Fruit fly (Drosophila melanogaster): ENCODE measurements around the gene CG5157.

DNA sequence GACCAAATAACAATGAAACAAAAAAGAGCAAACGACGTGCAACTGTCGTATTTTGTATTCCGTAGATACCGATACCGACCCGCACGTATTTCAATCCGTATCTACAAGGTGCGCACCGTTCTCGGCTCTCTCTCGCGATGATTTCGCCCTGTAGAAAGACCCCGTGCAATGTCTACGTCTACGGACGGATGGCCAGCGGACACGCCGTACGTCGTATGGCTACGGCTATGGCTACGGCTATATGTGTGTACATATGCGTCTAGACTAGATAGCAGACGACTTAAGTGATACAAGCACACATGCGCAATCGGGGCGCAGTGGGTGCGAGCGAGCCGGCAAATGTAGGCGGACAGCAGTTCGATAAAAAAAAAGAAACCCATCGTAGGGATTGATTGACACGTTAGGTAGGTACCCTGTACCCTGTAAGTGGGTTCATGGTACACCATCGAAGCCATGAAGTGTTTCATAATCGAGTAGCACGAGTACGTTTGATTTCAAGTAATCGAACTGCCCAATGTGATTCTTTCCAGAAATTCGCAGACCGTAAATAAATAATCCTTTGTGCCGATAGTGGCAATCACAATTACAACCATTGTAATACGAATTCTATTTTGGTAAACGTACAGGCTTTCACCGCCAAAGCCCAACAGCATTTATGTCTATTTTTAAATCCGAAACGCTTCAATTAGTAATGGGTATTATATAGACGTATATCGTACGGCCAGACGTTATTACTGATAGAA, 11.9 kb upstream of the CG5157 start:
- no peak for TF ChIP-seq usp (GFP tag; optimal IDR thresholded peaks at IDR 0.05)
- no peak for TF ChIP-seq psq (optimal IDR thresholded peaks at IDR 0.05)
- TF ChIP-seq pan (optimal IDR thresholded peaks at IDR 0.05): peak; percentile 76
- TF ChIP-seq EcR (GFP tag; optimal IDR thresholded peaks at IDR 0.05): no peak
- TF ChIP-seq Dll (optimal IDR thresholded peaks at IDR 0.05): no peak

Data from whole organism.